Fruit fly (Drosophila melanogaster) whole organism, embryonic: Measurements from ENCODE around the gene Tsp29Fa.

ENCODE experiments used
- ATbp ChIP-seq: fragments of 200-800 bp; sonication (Bioruptor generic); optimal IDR thresholded peaks from 2 replicates; lab custom pipeline; 2017; ENCODE audit warnings: missing biosample characterization, mild to moderate bottlenecking, missing genetic modification characterization, missing genetic modification reagents
- Blimp-1 ChIP-seq: fragments of 200-800 bp; sonication (Bioruptor generic); optimal IDR thresholded peaks from 3 replicates; lab custom pipeline; 2018; ENCODE audit warnings: missing biosample characterization, missing genetic modification characterization, mild to moderate bottlenecking, moderate library complexity, missing genetic modification reagents
- CG11085 ChIP-seq: fragments of 200-800 bp; sonication (Bioruptor generic); IDR thresholded peaks from 2 replicates; pipeline ENCODE4 v1.3.6; 2022; ENCODE audit warnings: missing biosample characterization, missing genetic modification characterization
- CG11247 ChIP-seq: fragments of 200-800 bp; sonication (Bioruptor generic); IDR thresholded peaks from 2 replicates; pipeline ENCODE4 v1.3.6; 2022; ENCODE audit warnings: missing biosample characterization, missing genetic modification characterization
- CG11560 ChIP-seq: fragments of 200-800 bp; sonication (Bioruptor generic); IDR thresholded peaks from 3 replicates; pipeline ENCODE4 v1.3.6; 2022; ENCODE audit warnings: missing biosample characterization, missing genetic modification characterization
- CG1233 ChIP-seq: fragments of 200-800 bp; sonication (Bioruptor generic); optimal IDR thresholded peaks from 4 replicates; lab custom pipeline; 2018; ENCODE audit warnings: missing biosample characterization, mild to moderate bottlenecking, missing genetic modification characterization
- CG12744 ChIP-seq: fragments of 200-800 bp; sonication (Bioruptor generic); optimal IDR thresholded peaks from 2 replicates; lab custom pipeline; 2016; ENCODE audit warnings: missing biosample characterization, missing genetic modification characterization
- CG12769 ChIP-seq: fragments of 200-800 bp; sonication (Bioruptor generic); optimal IDR thresholded peaks from 2 replicates; lab custom pipeline; 2019; ENCODE audit warnings: missing biosample characterization, mild to moderate bottlenecking, missing genetic modification characterization, moderate library complexity
- CG13287 ChIP-seq: fragments of 200-800 bp; sonication (Bioruptor generic); IDR thresholded peaks from 2 replicates; pipeline ENCODE4 v1.3.6; 2022; ENCODE audit warnings: missing biosample characterization, missing genetic modification characterization; ENCODE audit not compliant: partially characterized antibody
- CG1602 ChIP-seq: fragments of 200-800 bp; sonication (Bioruptor generic); optimal IDR thresholded peaks from 3 replicates; lab custom pipeline; 2016; ENCODE audit warnings: missing biosample characterization, missing genetic modification characterization
- CG31441 ChIP-seq: fragments of 200-800 bp; sonication (Bioruptor generic); IDR thresholded peaks from 2 replicates; pipeline ENCODE4 v1.3.6; 2022; ENCODE audit warnings: missing biosample characterization, missing genetic modification characterization
- CG3163 ChIP-seq: fragments of 200-800 bp; sonication (Bioruptor generic); optimal IDR thresholded peaks from 3 replicates; lab custom pipeline; 2016; ENCODE audit warnings: missing biosample characterization, missing genetic modification characterization
- CG4404 ChIP-seq: fragments of 200-800 bp; sonication (Bioruptor generic); IDR thresholded peaks from 2 replicates; pipeline ENCODE4 v1.3.6; 2022; ENCODE audit warnings: missing biosample characterization, missing genetic modification characterization
- CG4707 ChIP-seq: fragments of 200-800 bp; sonication (Bioruptor generic); optimal IDR thresholded peaks from 2 replicates; lab custom pipeline; 2018; ENCODE audit warnings: missing biosample characterization, mild to moderate bottlenecking, missing genetic modification characterization, moderate library complexity
- CG6813 ChIP-seq: fragments of 200-800 bp; sonication (Bioruptor generic); optimal IDR thresholded peaks from 2 replicates; lab custom pipeline; 2017; ENCODE audit warnings: missing biosample characterization, missing genetic modification characterization, mild to moderate bottlenecking, moderate library complexity, missing genetic modification reagents
- CG7928 ChIP-seq: fragments of 200-800 bp; sonication (Bioruptor generic); optimal IDR thresholded peaks from 2 replicates; lab custom pipeline; 2017; ENCODE audit warnings: missing biosample characterization, mild to moderate bottlenecking, missing genetic modification characterization
- CoRest ChIP-seq: fragments of 200-800 bp; sonication (Bioruptor generic); optimal IDR thresholded peaks from 3 replicates; lab custom pipeline; 2018; ENCODE audit warnings: missing biosample characterization, mild to moderate bottlenecking, missing genetic modification characterization, moderate library complexity
- Doc2 ChIP-seq: fragments of 200-800 bp; sonication (Bioruptor generic); IDR thresholded peaks from 2 replicates; pipeline ENCODE4 v1.3.6; 2022; ENCODE audit warnings: missing biosample characterization, missing genetic modification characterization
- Doc3 ChIP-seq: fragments of 200-800 bp; sonication (Bioruptor generic); IDR thresholded peaks from 3 replicates; pipeline ENCODE4 v1.3.6; 2022; ENCODE audit warnings: missing biosample characterization, missing genetic modification characterization; ENCODE audit not compliant: partially characterized antibody
- Drgx ChIP-seq: fragments of 200-800 bp; sonication (Bioruptor generic); IDR thresholded peaks from 2 replicates; pipeline ENCODE4 v1.3.6; 2022; ENCODE audit warnings: missing biosample characterization, missing genetic modification characterization
- E2f1 ChIP-seq: fragments of 200-800 bp; sonication (Bioruptor generic); IDR thresholded peaks from 2 replicates; pipeline ENCODE4 v1.3.6; 2022; ENCODE audit warnings: missing biosample characterization, missing genetic modification characterization
- Ets65A ChIP-seq: fragments of 200-800 bp; sonication (Bioruptor generic); peaks from one replicate; lab custom pipeline; 2016; ENCODE audit warnings: missing biosample characterization, missing genetic modification characterization
- H15 ChIP-seq: fragments of 200-800 bp; sonication (Bioruptor generic); IDR thresholded peaks from 3 replicates; pipeline ENCODE4 v1.3.6; 2022; ENCODE audit warnings: missing biosample characterization, missing genetic modification characterization
- HLH54F ChIP-seq: fragments of 200-800 bp; sonication (Bioruptor generic); optimal IDR thresholded peaks from 3 replicates; lab custom pipeline; 2016; ENCODE audit warnings: missing biosample characterization, missing genetic modification characterization
- Jarid2 ChIP-seq: fragments of 200-800 bp; sonication (Bioruptor generic); optimal IDR thresholded peaks from 3 replicates; lab custom pipeline; 2017; ENCODE audit warnings: mild to moderate bottlenecking, missing biosample characterization, missing genetic modification reagents, missing genetic modification characterization
- Kr ChIP-seq: fragments of 200-800 bp; sonication (Bioruptor generic); optimal IDR thresholded peaks from 2 replicates; lab custom pipeline; 2017; ENCODE audit warnings: missing biosample characterization, mild to moderate bottlenecking, missing genetic modification characterization
- Lhr ChIP-seq: fragments of 200-800 bp; sonication (Bioruptor generic); optimal IDR thresholded peaks from 3 replicates; lab custom pipeline; 2017; ENCODE audit warnings: mild to moderate bottlenecking, missing biosample characterization, missing genetic modification reagents, missing genetic modification characterization
- NC2β ChIP-seq: fragments of 200-800 bp; sonication (Bioruptor generic); optimal IDR thresholded peaks from 2 replicates; lab custom pipeline; 2016; ENCODE audit warnings: missing biosample characterization, missing genetic modification characterization
- Nf-YA ChIP-seq: fragments of 200-800 bp; sonication (Bioruptor generic); IDR thresholded peaks from 2 replicates; pipeline ENCODE4 v1.3.6; 2022; ENCODE audit warnings: missing biosample characterization, missing genetic modification characterization
- NfI ChIP-seq: fragments of 200-800 bp; sonication (Bioruptor generic); optimal IDR thresholded peaks from 3 replicates; lab custom pipeline; 2018; ENCODE audit warnings: missing biosample characterization, mild to moderate bottlenecking, missing genetic modification characterization, moderate library complexity
- Taf1 ChIP-seq: fragments of 200-800 bp; sonication (Bioruptor generic); IDR thresholded peaks from 2 replicates; pipeline ENCODE4 v1.3.6; 2022; ENCODE audit warnings: missing biosample characterization, missing genetic modification characterization
- Tbp ChIP-seq: fragments of >200 bp; optimal IDR thresholded peaks from 2 replicates; lab custom pipeline; 2018; ENCODE audit warnings: missing biosample characterization, missing genetic modification characterization
- ara ChIP-seq: fragments of 200-800 bp; sonication (Bioruptor generic); IDR thresholded peaks from 2 replicates; pipeline ENCODE4 v1.3.6; 2022; ENCODE audit warnings: missing biosample characterization, missing genetic modification characterization
- bowl ChIP-seq: fragments of 200-800 bp; sonication (Bioruptor generic); IDR thresholded peaks from 2 replicates; pipeline ENCODE4 v1.3.6; 2022; ENCODE audit warnings: missing biosample characterization, missing genetic modification characterization
- ewg ChIP-seq: fragments of 200-800 bp; sonication (Bioruptor generic); optimal IDR thresholded peaks from 3 replicates; lab custom pipeline; 2017; ENCODE audit warnings: mild to moderate bottlenecking, missing biosample characterization, missing genetic modification reagents, missing genetic modification characterization
- eyg ChIP-seq: fragments of 200-800 bp; sonication (Bioruptor generic); optimal IDR thresholded peaks from 3 replicates; lab custom pipeline; 2016; ENCODE audit warnings: missing biosample characterization, missing genetic modification characterization
- grn ChIP-seq: fragments of 200-800 bp; sonication (Bioruptor generic); optimal IDR thresholded peaks from 3 replicates; lab custom pipeline; 2017; ENCODE audit warnings: missing biosample characterization, missing genetic modification characterization
- hbn ChIP-seq: fragments of 200-800 bp; sonication (Bioruptor generic); IDR thresholded peaks from 2 replicates; pipeline ENCODE4 v1.3.6; 2022; ENCODE audit warnings: missing biosample characterization, missing genetic modification characterization; ENCODE audit not compliant: partially characterized antibody
- lola ChIP-seq, 3 experiments: fragments of >200 bp in 2 of 3; fragments of 200-800 bp in 1 of 3; sonication (Bioruptor generic) in 1 of 3; optimal IDR thresholded peaks; 2 replicates each; lab custom pipeline; 2017 to 2019; ENCODE audit warnings: missing biosample characterization in 3 of 3, missing genetic modification characterization in 3 of 3, mild to moderate bottlenecking in 1 of 3, moderate library complexity in 1 of 3
- luna ChIP-seq: fragments of 200-800 bp; sonication (Bioruptor generic); optimal IDR thresholded peaks from 2 replicates; lab custom pipeline; 2016; ENCODE audit warnings: missing biosample characterization, missing genetic modification characterization
- nerfin-1 ChIP-seq: fragments of 200-800 bp; sonication (Bioruptor generic); optimal IDR thresholded peaks from 3 replicates; lab custom pipeline; 2019; ENCODE audit warnings: missing biosample characterization, mild to moderate bottlenecking, missing genetic modification characterization, moderate library complexity
- oc ChIP-seq: fragments of 200-800 bp; sonication (Bioruptor generic); optimal IDR thresholded peaks from 2 replicates; lab custom pipeline; 2018; ENCODE audit warnings: missing biosample characterization, mild to moderate bottlenecking, missing genetic modification characterization, moderate library complexity
- otp ChIP-seq: fragments of 200-800 bp; sonication (Bioruptor generic); IDR thresholded peaks from 3 replicates; pipeline ENCODE4, ENCODE4 v1.3.6; 2022; ENCODE audit warnings: missing biosample characterization, missing genetic modification characterization
- pb ChIP-seq: fragments of 200-800 bp; sonication (Bioruptor generic); optimal IDR thresholded peaks from 3 replicates; lab custom pipeline; 2016; ENCODE audit warnings: missing biosample characterization, missing genetic modification characterization
- pita ChIP-seq: fragments of 200-800 bp; sonication (Bioruptor generic); optimal IDR thresholded peaks from 2 replicates; lab custom pipeline; 2017; ENCODE audit warnings: missing biosample characterization, mild to moderate bottlenecking, missing genetic modification characterization
- seq ChIP-seq: fragments of 200-800 bp; sonication (Bioruptor generic); IDR thresholded peaks from 2 replicates; pipeline ENCODE4 v1.3.6; 2022; ENCODE audit warnings: missing biosample characterization, missing genetic modification characterization
- tna ChIP-seq: fragments of 200-800 bp; sonication (Bioruptor generic); IDR thresholded peaks from 2 replicates; pipeline ENCODE4 v1.3.6; 2022; ENCODE audit warnings: missing biosample characterization, missing genetic modification characterization; ENCODE audit not compliant: partially characterized antibody
- unc-4 ChIP-seq: fragments of 200-800 bp; sonication (Bioruptor generic); IDR thresholded peaks from 2 replicates; pipeline ENCODE4 v1.3.6; 2022; ENCODE audit warnings: missing biosample characterization, missing genetic modification characterization; ENCODE audit not compliant: partially characterized antibody
- zfh2 ChIP-seq: fragments of 200-800 bp; sonication (Bioruptor generic); optimal IDR thresholded peaks from 2 replicates; lab custom pipeline; 2016; ENCODE audit warnings: missing biosample characterization, missing genetic modification characterization

The Tsp29Fa gene

dm6 chr2L:8898714-8899652, 34.8 kb upstream of the Tsp29Fa start, which contains the start of gene CG34398 (continued):
- TF ChIP-seq luna (GFP tag; lab: Kevin White, UChicago) (no peak), E2f1 (no peak), CG11560 (tag; lab: Robert Waterston, UW) (no peak), Blimp-1 (GFP tag; lab: Kevin White, UChicago) (peak; percentile 66), CG12769 (tag; lab: Kevin White, UChicago) (peak; percentile 3), hbn (no peak), seq (GFP tag; lab: Robert Waterston, UW) (no peak), Taf1 (GFP tag; lab: Robert Waterston, UW) (no peak), CG7928 (GFP tag; lab: Kevin White, UChicago) (no peak), ewg (GFP tag; lab: Kevin White, UChicago) (no peak), NfI (GFP tag; lab: Kevin White, UChicago) (no peak), Nf-YA (no peak), oc (tag; lab: Kevin White, UChicago) (no peak), CG4707 (GFP tag; lab: Kevin White, UChicago) (no peak), CG1233 (GFP tag; lab: Kevin White, UChicago) (no peak), ATbp (GFP tag; lab: Kevin White, UChicago) (peak; percentile 10), Ets65A (GFP tag; lab: Kevin White, UChicago) (no peak), Drgx (GFP tag; lab: Robert Waterston, UW) (peak; percentile 45), Tbp (GFP tag; lab: Kevin White, UChicago) (no peak), pita (GFP tag; lab: Kevin White, UChicago) (no peak), ara (GFP tag; lab: Robert Waterston, UW) (peak; percentile 40; the same call in 1 of the 2 replicates), CG11085 (GFP tag; lab: Robert Waterston, UW) (no peak), nerfin-1 (tag; lab: Kevin White, UChicago) (no peak), Kr (GFP tag; lab: Kevin White, UChicago) (no peak), bowl (GFP tag; lab: Robert Waterston, UW) (no peak), zfh2 (GFP tag; lab: Kevin White, UChicago) (no peak), grn (no peak), lola (GFP tag; optimal IDR thresholded peaks at IDR 0.05; lab: Kevin White, UChicago) (no peak), HLH54F (GFP tag; lab: Kevin White, UChicago) (no peak), CG4404 (GFP tag; lab: Robert Waterston, UW) (no peak), Doc3 (no peak), Doc2 (GFP tag; lab: Robert Waterston, UW) (no peak), eyg (GFP tag; lab: Kevin White, UChicago) (no peak), otp (0 out of 3 replicates have a peak, but pooled peaks have one; percentile 30), CG3163 (no peak), pb (GFP tag; lab: Kevin White, UChicago) (no peak), H15 (GFP tag; lab: Robert Waterston, UW) (no peak), CG13287 (GFP tag; lab: Robert Waterston, UW) (peak; percentile 38; the same call in 1 of the 2 replicates), NC2β (GFP tag; lab: Kevin White, UChicago) (no peak), CG12744 (GFP tag; lab: Kevin White, UChicago) (no peak), CoRest (tag; lab: Kevin White, UChicago) (no peak), CG6813 (GFP tag; lab: Kevin White, UChicago) (peak; percentile 2), CG1602 (GFP tag; lab: Kevin White, UChicago) (no peak), CG31441 (GFP tag; lab: Robert Waterston, UW) (no peak), CG11247 (GFP tag; lab: Robert Waterston, UW) (0 out of 2 replicates have a peak, but pooled peaks have one; percentile 5), Jarid2 (GFP tag; lab: Kevin White, UChicago) (peak; percentile 80), unc-4 (no peak), Lhr (GFP tag; lab: Kevin White, UChicago) (no peak), tna (GFP tag; lab: Robert Waterston, UW) (no peak)
